Fruit fly (Drosophila melanogaster) whole organism, embryonic: ENCODE results near the gene GramD1B.

Experiments
- Antp ChIP-seq: fragments of 200-800 bp; sonication (Bioruptor generic); optimal IDR thresholded peaks from 3 replicates; lab custom pipeline; 2016; ENCODE audit warnings: missing biosample characterization, missing genetic modification characterization
- Atf3 ChIP-seq: fragments of 200-800 bp; sonication (Bioruptor generic); optimal IDR thresholded peaks from 3 replicates; lab custom pipeline; 2016; ENCODE audit warnings: missing biosample characterization, missing genetic modification characterization
- B-H1 ChIP-seq: fragments of 200-800 bp; sonication (Bioruptor generic); IDR thresholded peaks from 3 replicates; pipeline ENCODE4 v1.3.6; 2022; ENCODE audit warnings: missing biosample characterization, missing genetic modification characterization
- Bteb2 ChIP-seq: fragments of 200-800 bp; sonication (Bioruptor generic); optimal IDR thresholded peaks from 2 replicates; lab custom pipeline; 2016; ENCODE audit warnings: missing biosample characterization, missing genetic modification characterization
- CG10431 ChIP-seq: fragments of 200-800 bp; sonication (Bioruptor generic); optimal IDR thresholded peaks from 3 replicates; lab custom pipeline; 2018; ENCODE audit warnings: missing biosample characterization, mild to moderate bottlenecking, missing genetic modification characterization
- CG10979 ChIP-seq: fragments of 200-800 bp; sonication (Bioruptor generic); optimal IDR thresholded peaks from 2 replicates; lab custom pipeline; 2018; ENCODE audit warnings: missing biosample characterization, mild to moderate bottlenecking, missing genetic modification characterization, moderate library complexity
- CG11560 ChIP-seq: fragments of 200-800 bp; sonication (Bioruptor generic); IDR thresholded peaks from 3 replicates; pipeline ENCODE4 v1.3.6; 2022; ENCODE audit warnings: missing biosample characterization, missing genetic modification characterization
- CG12155 ChIP-seq: fragments of 200-800 bp; sonication (Bioruptor generic); optimal IDR thresholded peaks from 3 replicates; lab custom pipeline; 2016; ENCODE audit warnings: missing biosample characterization, missing genetic modification characterization
- CG13424 ChIP-seq: fragments of 200-800 bp; sonication (Bioruptor generic); optimal IDR thresholded peaks from 2 replicates; lab custom pipeline; 2019; ENCODE audit warnings: missing biosample characterization, mild to moderate bottlenecking, missing genetic modification characterization, moderate library complexity
- CG15073 ChIP-seq: fragments of 200-800 bp; sonication (Bioruptor generic); optimal IDR thresholded peaks from 2 replicates; lab custom pipeline; 2016; ENCODE audit warnings: missing biosample characterization, missing genetic modification characterization
- CG15479 ChIP-seq: fragments of 200-800 bp; sonication (Bioruptor generic); optimal IDR thresholded peaks from 3 replicates; lab custom pipeline; 2019; ENCODE audit warnings: missing biosample characterization, mild to moderate bottlenecking, missing genetic modification characterization, moderate library complexity
- CG15696 ChIP-seq: fragments of 200-800 bp; sonication (Bioruptor generic); optimal IDR thresholded peaks from 2 replicates; lab custom pipeline; 2019; ENCODE audit warnings: missing biosample characterization, mild to moderate bottlenecking, missing genetic modification characterization, moderate library complexity
- CG1602 ChIP-seq: fragments of 200-800 bp; sonication (Bioruptor generic); optimal IDR thresholded peaks from 3 replicates; lab custom pipeline; 2016; ENCODE audit warnings: missing biosample characterization, missing genetic modification characterization
- CG16815 ChIP-seq: fragments of 200-800 bp; sonication (Bioruptor generic); optimal IDR thresholded peaks from 3 replicates; lab custom pipeline; 2017; ENCODE audit warnings: missing biosample characterization, mild to moderate bottlenecking, missing genetic modification characterization
- CG1792 ChIP-seq: fragments of 200-800 bp; sonication (Bioruptor generic); optimal IDR thresholded peaks from 2 replicates; lab custom pipeline; 2016; ENCODE audit warnings: missing biosample characterization, missing genetic modification characterization
- CG30020 ChIP-seq: fragments of 200-800 bp; optimal IDR thresholded peaks from 2 replicates; lab custom pipeline; 2019; ENCODE audit warnings: missing biosample characterization, mild to moderate bottlenecking, missing genetic modification characterization, moderate library complexity
- CG33557 ChIP-seq: fragments of 200-800 bp; sonication (Bioruptor generic); optimal IDR thresholded peaks from 2 replicates; lab custom pipeline; 2019; ENCODE audit warnings: missing biosample characterization, mild to moderate bottlenecking, missing genetic modification characterization, moderate library complexity
- CG3838 ChIP-seq: fragments of 200-800 bp; sonication (Bioruptor generic); optimal IDR thresholded peaks from 3 replicates; lab custom pipeline; 2016; ENCODE audit warnings: missing biosample characterization, missing genetic modification characterization
- CG42726 ChIP-seq: fragments of 200-800 bp; sonication (Bioruptor generic); IDR thresholded peaks from 2 replicates; pipeline ENCODE4 v1.3.6; 2022; ENCODE audit warnings: missing biosample characterization, missing genetic modification characterization; ENCODE audit not compliant: partially characterized antibody
- CG4282 ChIP-seq: fragments of 200-800 bp; sonication (Bioruptor generic); optimal IDR thresholded peaks from 2 replicates; lab custom pipeline; 2016; ENCODE audit warnings: missing biosample characterization, missing genetic modification characterization
- CG4360 ChIP-seq: fragments of 200-800 bp; sonication (Bioruptor generic); IDR thresholded peaks from 2 replicates; pipeline ENCODE4 v1.3.6; 2022; ENCODE audit warnings: missing biosample characterization, missing genetic modification characterization
- Chrac-16 ChIP-seq: fragments of 200-800 bp; sonication (Bioruptor generic); optimal IDR thresholded peaks from 3 replicates; lab custom pipeline; 2016; ENCODE audit warnings: missing biosample characterization, missing genetic modification characterization
- Drgx ChIP-seq: fragments of 200-800 bp; sonication (Bioruptor generic); IDR thresholded peaks from 2 replicates; pipeline ENCODE4 v1.3.6; 2022; ENCODE audit warnings: missing biosample characterization, missing genetic modification characterization
- E2f2 ChIP-seq: fragments of 200-800 bp; sonication (Bioruptor generic); IDR thresholded peaks from 2 replicates; pipeline ENCODE4 v1.3.6; 2022; ENCODE audit warnings: missing biosample characterization, missing genetic modification characterization
- Ets65A ChIP-seq: fragments of 200-800 bp; sonication (Bioruptor generic); peaks from one replicate; lab custom pipeline; 2016; ENCODE audit warnings: missing biosample characterization, missing genetic modification characterization
- Hr51 ChIP-seq, 2 experiments: fragments of 200-800 bp; sonication (Bioruptor generic); optimal IDR thresholded peaks; 2 replicates in 1 of 2; 3 replicates in 1 of 2; lab custom pipeline; 2016 to 2018; ENCODE audit warnings: missing biosample characterization in 2 of 2, missing genetic modification characterization in 2 of 2, mild to moderate bottlenecking in 1 of 2, moderate library complexity in 1 of 2
- MTF-1 ChIP-seq: fragments of 200-800 bp; sonication (Bioruptor generic); optimal IDR thresholded peaks from 2 replicates; lab custom pipeline; 2018; ENCODE audit warnings: missing biosample characterization, mild to moderate bottlenecking, missing genetic modification characterization, borderline replicate concordance
- Opbp ChIP-seq: fragments of 200-800 bp; sonication (Bioruptor generic); IDR thresholded peaks from 3 replicates; pipeline ENCODE4 v1.3.6; 2022; ENCODE audit warnings: missing biosample characterization, missing genetic modification characterization; ENCODE audit not compliant: partially characterized antibody
- Optix ChIP-seq: fragments of 200-800 bp; sonication (Bioruptor generic); IDR thresholded peaks from 3 replicates; pipeline ENCODE4 v1.3.6; 2022; ENCODE audit warnings: missing biosample characterization, missing genetic modification characterization
- Ravus ChIP-seq: fragments of 200-800 bp; sonication (Bioruptor generic); IDR thresholded peaks from 2 replicates; pipeline ENCODE4 v1.3.6; 2022; ENCODE audit warnings: missing biosample characterization, missing genetic modification characterization
- Trl ChIP-seq, 3 experiments: fragments of >200 bp in 2 of 3; fragments of 200-800 bp in 1 of 3; sonication (Bioruptor generic) in 1 of 3; optimal IDR thresholded peaks; 2 replicates in 1 of 3; 3 replicates in 2 of 3; lab custom pipeline; 2016 to 2017; ENCODE audit warnings: missing biosample characterization in 1 of 3, missing genetic modification characterization in 1 of 3
- ara ChIP-seq: fragments of 200-800 bp; sonication (Bioruptor generic); IDR thresholded peaks from 2 replicates; pipeline ENCODE4 v1.3.6; 2022; ENCODE audit warnings: missing biosample characterization, missing genetic modification characterization
- chinmo ChIP-seq: fragments of 200-800 bp; sonication (Bioruptor generic); IDR thresholded peaks from 4 replicates; pipeline ENCODE4 v1.3.6; 2022; ENCODE audit warnings: missing biosample characterization, missing genetic modification characterization; ENCODE audit not compliant: partially characterized antibody
- crc ChIP-seq: fragments of 200-800 bp; sonication (Bioruptor generic); optimal IDR thresholded peaks from 2 replicates; lab custom pipeline; 2016; ENCODE audit warnings: missing biosample characterization, missing genetic modification characterization
- crp ChIP-seq, 2 experiments: fragments of 200-800 bp; sonication (Bioruptor generic); optimal IDR thresholded peaks; 2 replicates in 1 of 2; 3 replicates in 1 of 2; lab custom pipeline; 2017; ENCODE audit warnings: missing biosample characterization in 2 of 2, missing genetic modification characterization in 2 of 2, mild to moderate bottlenecking in 1 of 2, moderate library complexity in 1 of 2
- dysf ChIP-seq: fragments of 200-800 bp; sonication (Bioruptor generic); IDR thresholded peaks from 3 replicates; pipeline ENCODE4 v1.3.6; 2022; ENCODE audit warnings: missing biosample characterization, missing genetic modification characterization
- ems ChIP-seq: fragments of 200-800 bp; sonication (Bioruptor generic); optimal IDR thresholded peaks from 3 replicates; lab custom pipeline; 2016; ENCODE audit warnings: missing biosample characterization, missing genetic modification characterization
- hbn ChIP-seq: fragments of 200-800 bp; sonication (Bioruptor generic); IDR thresholded peaks from 2 replicates; pipeline ENCODE4 v1.3.6; 2022; ENCODE audit warnings: missing biosample characterization, missing genetic modification characterization; ENCODE audit not compliant: partially characterized antibody
- kah ChIP-seq: fragments of 200-800 bp; sonication (Bioruptor generic); optimal IDR thresholded peaks from 2 replicates; lab custom pipeline; 2018; ENCODE audit warnings: missing biosample characterization, mild to moderate bottlenecking, missing genetic modification characterization
- lmd ChIP-seq: fragments of 200-800 bp; sonication (Bioruptor generic); IDR thresholded peaks from 2 replicates; pipeline ENCODE4 v1.3.6; 2022; ENCODE audit warnings: missing biosample characterization, missing genetic modification characterization
- lola ChIP-seq, 3 experiments: fragments of >200 bp in 2 of 3; fragments of 200-800 bp in 1 of 3; sonication (Bioruptor generic) in 1 of 3; optimal IDR thresholded peaks; 2 replicates each; lab custom pipeline; 2017 to 2019; ENCODE audit warnings: missing biosample characterization in 3 of 3, missing genetic modification characterization in 3 of 3, mild to moderate bottlenecking in 1 of 3, moderate library complexity in 1 of 3
- nerfin-1 ChIP-seq: fragments of 200-800 bp; sonication (Bioruptor generic); optimal IDR thresholded peaks from 3 replicates; lab custom pipeline; 2019; ENCODE audit warnings: missing biosample characterization, mild to moderate bottlenecking, missing genetic modification characterization, moderate library complexity
- oc ChIP-seq: fragments of 200-800 bp; sonication (Bioruptor generic); optimal IDR thresholded peaks from 2 replicates; lab custom pipeline; 2018; ENCODE audit warnings: missing biosample characterization, mild to moderate bottlenecking, missing genetic modification characterization, moderate library complexity
- pho ChIP-seq: fragments of 200-800 bp; sonication (Bioruptor generic); optimal IDR thresholded peaks from 2 replicates; lab custom pipeline; 2016; ENCODE audit warnings: missing biosample characterization, missing genetic modification characterization
- repo ChIP-seq: fragments of 200-800 bp; sonication (Bioruptor generic); optimal IDR thresholded peaks from 2 replicates; lab custom pipeline; 2016; ENCODE audit warnings: missing biosample characterization, missing genetic modification characterization
- sens ChIP-seq: fragments of 200-800 bp; sonication (Bioruptor generic); peaks from one replicate; lab custom pipeline; 2016; ENCODE audit warnings: missing biosample characterization, missing genetic modification characterization
- tup ChIP-seq: fragments of 200-800 bp; sonication (Bioruptor generic); optimal IDR thresholded peaks from 2 replicates; lab custom pipeline; 2016; ENCODE audit warnings: missing biosample characterization, mild to moderate bottlenecking, missing genetic modification characterization, moderate library complexity
- vvl ChIP-seq: fragments of 200-800 bp; sonication (Bioruptor generic); IDR thresholded peaks from 2 replicates; pipeline ENCODE4 v1.3.6; 2022; ENCODE audit warnings: missing biosample characterization, missing genetic modification characterization
- zen ChIP-seq: fragments of 200-800 bp; sonication (Bioruptor generic); optimal IDR thresholded peaks from 3 replicates; lab custom pipeline; 2018; ENCODE audit warnings: missing biosample characterization, mild to moderate bottlenecking, missing genetic modification characterization, moderate library complexity

Gene GramD1B

DNA sequence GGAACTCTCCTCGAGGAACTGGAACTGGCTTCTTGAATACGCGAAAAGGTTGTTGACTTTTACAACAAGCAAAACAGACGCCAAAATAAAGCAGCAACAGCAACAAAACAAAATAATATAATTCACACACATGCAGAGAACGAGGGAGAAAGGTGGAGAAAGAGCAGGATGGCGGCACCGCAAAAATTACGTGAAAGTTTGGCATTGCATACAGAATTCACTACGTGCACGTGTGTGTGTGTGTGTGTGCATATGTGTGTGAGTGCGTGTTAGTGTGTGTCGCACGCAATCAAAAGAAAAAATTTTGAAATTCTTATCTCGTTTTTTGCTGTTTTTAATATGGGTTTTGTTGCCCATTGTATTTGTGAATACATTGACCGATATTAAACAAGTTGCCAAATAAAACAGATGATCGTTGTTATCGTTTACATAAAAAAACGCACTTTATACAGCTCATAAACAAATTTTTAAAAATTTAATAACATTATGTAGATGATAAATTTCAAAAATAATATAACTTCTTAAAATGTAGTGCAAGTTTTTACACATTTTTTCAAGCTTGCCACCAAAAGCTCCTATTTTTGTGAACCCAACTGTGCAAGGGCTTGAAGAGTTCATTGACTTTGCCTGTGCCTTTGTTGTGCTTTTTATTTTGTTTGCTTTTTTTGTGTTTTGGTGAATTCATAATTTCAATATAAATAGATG is 31.8 kb downstream of the GramD1B start (continued):
- TF ChIP-seq Antp (no peak), CG16815 (GFP tag; lab: Kevin White, UChicago) (no peak), Ravus (no peak), repo (GFP tag; lab: Kevin White, UChicago) (no peak), pho (GFP tag; lab: Kevin White, UChicago) (no peak), CG12155 (GFP tag; lab: Kevin White, UChicago) (no peak), Bteb2 (GFP tag; lab: Kevin White, UChicago) (no peak), sens (no peak), CG33557 (GFP tag; lab: Kevin White, UChicago) (no peak), CG15479 (no peak), hbn (GFP tag; lab: Robert Waterston, UW) (no peak), kah (no peak), CG10979 (tag; lab: Kevin White, UChicago) (peak; percentile 22), lola (GFP tag; optimal IDR thresholded peaks at IDR 0.05; lab: Kevin White, UChicago) (peak in 1 of 3 experiments; percentile 15), ems (GFP tag; lab: Kevin White, UChicago) (no peak), CG10431 (GFP tag; lab: Kevin White, UChicago) (no peak), Chrac-16 (GFP tag; lab: Kevin White, UChicago) (peak; percentile 11), CG42726 (no peak), tup (GFP tag; lab: Kevin White, UChicago) (no peak), CG13424 (tag; lab: Kevin White, UChicago) (no peak), Trl (optimal IDR thresholded peaks at IDR 0.05; lab: Kevin White, UChicago) (no peak), Trl (GFP tag; optimal IDR thresholded peaks at IDR 0.05; lab: Kevin White, UChicago) (no peak), crc (no peak), E2f2 (GFP tag; lab: Robert Waterston, UW) (no peak), Hr51 (GFP tag; optimal IDR thresholded peaks at IDR 0.05; lab: Kevin White, UChicago) (peak in 1 of 2 experiments; percentile 26), Ets65A (GFP tag; lab: Kevin White, UChicago) (no peak), Drgx (GFP tag; lab: Robert Waterston, UW) (0 out of 2 replicates have a peak, but pooled peaks have one; percentile 11), CG11560 (no peak), lmd (no peak), vvl (GFP tag; lab: Robert Waterston, UW) (no peak), ara (GFP tag; lab: Robert Waterston, UW) (no peak), CG30020 (tag; lab: Kevin White, UChicago) (no peak), B-H1 (GFP tag; lab: Robert Waterston, UW) (no peak), CG1602 (GFP tag; lab: Kevin White, UChicago) (no peak), CG1792 (GFP tag; lab: Kevin White, UChicago) (no peak), CG3838 (GFP tag; lab: Kevin White, UChicago) (no peak), zen (tag; lab: Kevin White, UChicago) (no peak), chinmo (GFP tag; lab: Robert Waterston, UW) (no peak), CG15696 (tag; lab: Kevin White, UChicago) (no peak), Optix (GFP tag; lab: Robert Waterston, UW) (no peak), CG15073 (no peak), MTF-1 (GFP tag; lab: Kevin White, UChicago) (no peak), crp (GFP tag; optimal IDR thresholded peaks at IDR 0.05; lab: Kevin White, UChicago) (no peak), oc (tag; lab: Kevin White, UChicago) (no peak), dysf (GFP tag; lab: Robert Waterston, UW) (no peak), CG4282 (GFP tag; lab: Kevin White, UChicago) (no peak), Atf3 (GFP tag; lab: Kevin White, UChicago) (no peak), CG4360 (no peak), nerfin-1 (no peak), Opbp (no peak)
